Worm (Caenorhabditis elegans) whole organism, L2 larva: ENCODE results near the gene mrp-5.

ENCODE experiments used
- R02D3.7 ChIP-seq: fragments of 150-350 bp; optimal IDR thresholded peaks from 2 replicates; lab custom pipeline; 2014; ENCODE audit warnings: missing biosample characterization, missing genetic modification characterization
- lin-11 ChIP-seq: fragments of 150-350 bp; sonication (generic microtip); optimal IDR thresholded peaks from 2 replicates; lab custom pipeline; 2014; ENCODE audit warnings: missing biosample characterization, missing genetic modification characterization, inconsistent platforms, mixed read lengths

DNA sequence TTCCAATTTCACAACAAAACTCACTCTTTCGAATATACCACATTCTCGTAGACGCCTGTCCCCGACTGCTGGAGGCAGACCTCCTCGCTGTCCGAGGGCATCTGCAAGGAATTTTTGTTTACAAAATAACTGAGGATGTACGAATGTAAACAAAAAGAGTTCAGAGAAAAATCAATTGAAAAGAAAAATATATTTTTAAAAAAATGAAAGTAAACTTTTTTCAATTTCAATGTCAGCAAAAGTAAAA lies at the start of gene mrp-5:
- TF ChIP-seq R02D3.7 (no peak), lin-11 (tag; lab: Kevin White, UChicago) (no peak)
